Worm (Caenorhabditis elegans) whole organism, L1 larva: Measurements from ENCODE around the gene srxa-11.
A peak's percentile ranks its signal among the peaks of the same experiment; 100 is the strongest.

Source experiments
- C34B4.2 ChIP-seq: sonication (generic microtip); optimal IDR thresholded peaks from 2 replicates; lab custom pipeline; 2017; ENCODE audit warnings: mild to moderate bottlenecking, missing genetic modification characterization, missing compliant biosample characterization
- F16B12.6 ChIP-seq: fragments of 150-350 bp; optimal IDR thresholded peaks from 2 replicates; lab custom pipeline; 2014; ENCODE audit warnings: missing biosample characterization, missing genetic modification characterization
- aha-1 ChIP-seq: fragments of 150-350 bp; optimal IDR thresholded peaks from 2 replicates; lab custom pipeline; 2014; ENCODE audit warnings: missing biosample characterization, missing genetic modification characterization
- ceh-8 ChIP-seq: fragments of 200-800 bp; sonication (Bioruptor generic); optimal IDR thresholded peaks from 2 replicates; lab custom pipeline; 2018; ENCODE audit warnings: mild to moderate bottlenecking, missing genetic modification characterization, moderate library complexity, missing compliant biosample characterization
- ceh-82 ChIP-seq, 3 experiments: fragments of 150-350 bp in 1 of 3; sonication (generic microtip) in 2 of 3; optimal IDR thresholded peaks; 2 replicates each; lab custom pipeline; 2014 to 2017; ENCODE audit warnings: missing biosample characterization in 3 of 3, missing genetic modification characterization in 3 of 3
- efl-1 ChIP-seq, 4 experiments: fragments of 150-350 bp; optimal IDR thresholded peaks in 3 of 4; peaks in 1 of 4; 1 replicate in 1 of 4; 2 replicates in 3 of 4; lab custom pipeline; 2014; ENCODE audit warnings: missing biosample characterization in 2 of 4, missing genetic modification characterization in 2 of 4, missing genetic modification reagents in 2 of 4
- egl-27 ChIP-seq, 2 experiments: fragments of 150-350 bp in 1 of 2; sonication (generic microtip); optimal IDR thresholded peaks; 3 replicates each; lab custom pipeline; 2017 to 2018; ENCODE audit warnings: missing biosample characterization in 2 of 2, missing genetic modification characterization in 2 of 2, missing genetic modification reagents in 2 of 2
- elt-3 ChIP-seq, 6 experiments: fragments of 150-350 bp in 1 of 6; sonication (generic microtip); optimal IDR thresholded peaks; 2 replicates each; lab custom pipeline; 2017 to 2018; ENCODE audit warnings: missing biosample characterization in 6 of 6, missing genetic modification characterization in 6 of 6, inconsistent platforms in 1 of 6
- ets-5 ChIP-seq: fragments of 200-800 bp; sonication (Bioruptor generic); IDR thresholded peaks from 2 replicates; pipeline ENCODE4 v1.3.6; 2022; ENCODE audit warnings: missing genetic modification characterization, missing compliant biosample characterization
- fkh-10 ChIP-seq: sonication (generic microtip); optimal IDR thresholded peaks from 2 replicates; lab custom pipeline; 2017; ENCODE audit warnings: missing biosample characterization, missing genetic modification reagents, missing genetic modification characterization
- fkh-8 ChIP-seq: sonication (generic microtip); optimal IDR thresholded peaks from 2 replicates; lab custom pipeline; 2016; ENCODE audit warnings: mild to moderate bottlenecking, missing genetic modification characterization, missing compliant biosample characterization
- hlh-17 ChIP-seq: fragments of 200-800 bp; sonication (Bioruptor generic); optimal IDR thresholded peaks from 2 replicates; lab custom pipeline; 2018; ENCODE audit warnings: missing genetic modification characterization, mild to moderate bottlenecking, missing compliant biosample characterization, moderate library complexity, borderline replicate concordance
- irx-1 ChIP-seq: sonication (generic microtip); optimal IDR thresholded peaks from 2 replicates; lab custom pipeline; 2016; ENCODE audit warnings: missing genetic modification characterization, missing compliant biosample characterization
- jun-1 ChIP-seq: fragments of 150-350 bp; optimal IDR thresholded peaks from 2 replicates; lab custom pipeline; 2014; ENCODE audit warnings: missing biosample characterization, missing genetic modification reagents, missing genetic modification characterization
- lin-14 ChIP-seq: fragments of 200-800 bp; sonication (Bioruptor generic); optimal IDR thresholded peaks from 2 replicates; lab custom pipeline; 2018; ENCODE audit warnings: mild to moderate bottlenecking, missing genetic modification characterization, moderate library complexity, missing compliant biosample characterization
- lin-35 ChIP-seq, 2 experiments: fragments of 150-350 bp; optimal IDR thresholded peaks; 2 replicates each; lab custom pipeline; 2014; ENCODE audit warnings: missing biosample characterization in 2 of 2, missing genetic modification characterization in 2 of 2, missing genetic modification reagents in 2 of 2
- lin-39 ChIP-seq: fragments of 150-350 bp; optimal IDR thresholded peaks from 2 replicates; lab custom pipeline; 2014; ENCODE audit warnings: missing biosample characterization, missing genetic modification reagents, missing genetic modification characterization
- lir-3 ChIP-seq: sonication (generic microtip); optimal IDR thresholded peaks from 2 replicates; lab custom pipeline; 2016; ENCODE audit warnings: mild to moderate bottlenecking, missing genetic modification characterization, moderate library complexity, missing compliant biosample characterization; ENCODE audit not compliant: poor library complexity
- lsy-2 ChIP-seq, 2 experiments: fragments of 150-350 bp; optimal IDR thresholded peaks; 2 replicates each; lab custom pipeline; 2014; ENCODE audit warnings: missing biosample characterization in 2 of 2, missing genetic modification characterization in 2 of 2
- mdl-1 ChIP-seq, 2 experiments: fragments of 150-350 bp; optimal IDR thresholded peaks; 2 replicates each; lab custom pipeline; 2014 to 2017; ENCODE audit warnings: missing biosample characterization in 2 of 2, missing genetic modification characterization in 2 of 2, inconsistent platforms in 1 of 2
- mep-1 ChIP-seq: fragments of 150-350 bp; optimal IDR thresholded peaks from 2 replicates; lab custom pipeline; 2014; ENCODE audit warnings: missing biosample characterization, missing genetic modification characterization
- nhr-28 ChIP-seq: fragments of 150-350 bp; optimal IDR thresholded peaks from 2 replicates; lab custom pipeline; 2014; ENCODE audit warnings: missing biosample characterization, missing genetic modification characterization
- nhr-71 ChIP-seq: sonication (generic microtip); optimal IDR thresholded peaks from 2 replicates; lab custom pipeline; 2016; ENCODE audit warnings: mild to moderate bottlenecking, missing genetic modification characterization, moderate library complexity, missing compliant biosample characterization
- nhr-77 ChIP-seq: fragments of 150-350 bp; optimal IDR thresholded peaks from 2 replicates; lab custom pipeline; 2014; ENCODE audit warnings: missing biosample characterization, missing genetic modification characterization
- nhr-84 ChIP-seq: sonication (generic microtip); optimal IDR thresholded peaks from 2 replicates; lab custom pipeline; 2017; ENCODE audit warnings: missing biosample characterization, missing genetic modification characterization
- nhr-90 ChIP-seq: sonication (generic microtip); optimal IDR thresholded peaks from 2 replicates; lab custom pipeline; 2016; ENCODE audit warnings: mild to moderate bottlenecking, missing genetic modification characterization, missing compliant biosample characterization; ENCODE audit not compliant: poor library complexity
- pax-3 ChIP-seq: fragments of 200-800 bp; sonication (Bioruptor generic); optimal IDR thresholded peaks from 2 replicates; lab custom pipeline; 2018; ENCODE audit warnings: mild to moderate bottlenecking, missing genetic modification characterization, moderate library complexity, missing compliant biosample characterization
- pqm-1 ChIP-seq: sonication (generic microtip); optimal IDR thresholded peaks from 3 replicates; lab custom pipeline; 2017; ENCODE audit warnings: missing biosample characterization, missing genetic modification characterization
- snu-23 ChIP-seq: sonication (generic microtip); optimal IDR thresholded peaks from 2 replicates; lab custom pipeline; 2016; ENCODE audit warnings: missing genetic modification characterization, missing compliant biosample characterization
- sox-4 ChIP-seq: sonication (generic microtip); optimal IDR thresholded peaks from 2 replicates; lab custom pipeline; 2016; ENCODE audit warnings: missing genetic modification characterization, missing compliant biosample characterization
- sptf-1 ChIP-seq: fragments of 150-350 bp; optimal IDR thresholded peaks from 2 replicates; lab custom pipeline; 2014; ENCODE audit warnings: missing biosample characterization, missing genetic modification characterization
- tlp-1 ChIP-seq: fragments of 150-350 bp; optimal IDR thresholded peaks from 2 replicates; lab custom pipeline; 2014; ENCODE audit warnings: missing biosample characterization, missing genetic modification characterization
- unc-130 ChIP-seq: fragments of 150-350 bp; optimal IDR thresholded peaks from 2 replicates; lab custom pipeline; 2017; ENCODE audit warnings: missing biosample characterization, missing genetic modification characterization, inconsistent platforms
- unc-98 ChIP-seq: fragments of 200-800 bp; sonication (Bioruptor generic); IDR thresholded peaks from 2 replicates; pipeline ENCODE4 v1.3.6; 2022; ENCODE audit warnings: missing genetic modification characterization, missing compliant biosample characterization
- vab-15 ChIP-seq: sonication (generic microtip); optimal IDR thresholded peaks from 2 replicates; lab custom pipeline; 2017; ENCODE audit warnings: missing genotype, mild to moderate bottlenecking, missing genetic modification characterization, missing compliant biosample characterization
- xbp-1 ChIP-seq: sonication (generic microtip); optimal IDR thresholded peaks from 2 replicates; lab custom pipeline; 2016; ENCODE audit warnings: missing genetic modification characterization, missing compliant biosample characterization
- zag-1 ChIP-seq: fragments of 150-350 bp; optimal IDR thresholded peaks from 2 replicates; lab custom pipeline; 2014; ENCODE audit warnings: missing biosample characterization, missing genetic modification characterization

srxa-11 gene

DNA sequence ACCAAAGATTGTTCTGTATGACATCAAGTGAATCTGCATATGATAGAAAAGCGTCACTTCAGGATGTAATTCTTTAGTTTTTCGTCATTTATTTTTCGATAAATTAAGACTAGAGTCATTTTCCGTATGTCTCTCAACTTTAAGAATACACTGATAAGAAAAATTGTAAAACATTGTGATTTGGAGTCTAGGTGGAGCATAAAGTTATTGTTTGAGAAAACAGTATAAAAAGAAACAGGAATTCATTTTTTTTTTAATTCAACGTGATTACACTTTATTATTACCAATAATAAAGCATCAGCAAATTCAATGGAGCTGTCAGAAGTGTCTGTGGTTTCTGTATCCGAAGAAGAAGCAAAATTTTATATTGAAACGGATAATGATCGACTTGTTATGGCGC, 25.1 kb downstream of the srxa-11 start, which contains the start of gene R10D12.6:
Gene R10D12.6 (plus strand): TSS at position 301 of the 400 bp plus-strand sequence.
- TF ChIP-seq lsy-2 (tag; optimal IDR thresholded peaks at IDR 0.05; lab: Kevin White, UChicago) (no peak), ceh-8 (GFP tag; lab: Kevin White, UChicago) (no peak), sptf-1 (tag; lab: Kevin White, UChicago) (no peak), vab-15 (tag; lab: Kevin White, UChicago) (no peak), ceh-82 (tag; optimal IDR thresholded peaks at IDR 0.05; lab: Kevin White, UChicago) (no peak), tlp-1 (tag; lab: Kevin White, UChicago) (no peak), C34B4.2 (no peak), F16B12.6 (no peak), pqm-1 (tag; lab: Kevin White, UChicago) (no peak), lin-35 (GFP tag; optimal IDR thresholded peaks at IDR 0.05; lab: Kevin White, UChicago) (no peak), jun-1 (tag; lab: Kevin White, UChicago) (no peak), egl-27 (tag; optimal IDR thresholded peaks at IDR 0.05; lab: Kevin White, UChicago) (no peak), nhr-90 (tag; lab: Kevin White, UChicago) (no peak), pax-3 (no peak), hlh-17 (GFP tag; lab: Kevin White, UChicago) (no peak), fkh-10 (GFP tag; lab: Kevin White, UChicago) (no peak), sox-4 (tag; lab: Kevin White, UChicago) (no peak), nhr-71 (no peak), ets-5 (GFP tag; lab: Robert Waterston, UW) (no peak)

DNA sequence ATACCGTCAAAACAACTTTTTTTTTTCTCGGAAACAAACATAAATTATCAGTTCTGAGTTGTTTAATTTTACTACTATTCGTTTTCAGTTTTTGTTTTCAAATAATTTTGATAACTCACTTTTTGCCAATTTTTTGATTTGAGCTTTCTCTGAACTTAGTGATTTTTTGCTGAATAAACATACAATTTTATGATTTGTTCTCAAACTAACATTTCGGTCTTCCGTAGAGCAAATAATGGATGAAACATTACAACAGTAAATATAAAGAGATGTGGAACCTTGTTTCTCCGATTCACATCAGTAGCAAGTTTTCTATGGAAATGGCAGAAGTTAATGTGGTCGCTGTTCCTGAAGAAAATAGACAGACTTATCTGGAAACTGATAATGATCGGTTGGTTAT, 25.8 kb downstream of the srxa-11 start, which contains the start of gene R10D12.7:
Gene R10D12.7 (plus strand): TSS at position 301 of the 400 bp plus-strand sequence.
- TF ChIP-seq mdl-1 (tag; optimal IDR thresholded peaks at IDR 0.05; lab: Kevin White, UChicago) (no peak), aha-1 (tag; lab: Kevin White, UChicago) (no peak), mep-1 (tag; lab: Kevin White, UChicago) (no peak), nhr-28 (no peak), fkh-8 (tag; lab: Kevin White, UChicago) (no peak), xbp-1 (tag; lab: Kevin White, UChicago) (no peak), zag-1 (tag; lab: Kevin White, UChicago) (no peak), lin-39 (tag; lab: Kevin White, UChicago) (no peak), irx-1 (no peak), lin-14 (GFP tag; lab: Kevin White, UChicago) (no peak), lin-35 (GFP tag; optimal IDR thresholded peaks at IDR 0.05; lab: Kevin White, UChicago) (no peak), unc-130 (tag; lab: Kevin White, UChicago) (no peak), nhr-84 (no peak), tlp-1 (tag; lab: Kevin White, UChicago) (no peak)

DNA sequence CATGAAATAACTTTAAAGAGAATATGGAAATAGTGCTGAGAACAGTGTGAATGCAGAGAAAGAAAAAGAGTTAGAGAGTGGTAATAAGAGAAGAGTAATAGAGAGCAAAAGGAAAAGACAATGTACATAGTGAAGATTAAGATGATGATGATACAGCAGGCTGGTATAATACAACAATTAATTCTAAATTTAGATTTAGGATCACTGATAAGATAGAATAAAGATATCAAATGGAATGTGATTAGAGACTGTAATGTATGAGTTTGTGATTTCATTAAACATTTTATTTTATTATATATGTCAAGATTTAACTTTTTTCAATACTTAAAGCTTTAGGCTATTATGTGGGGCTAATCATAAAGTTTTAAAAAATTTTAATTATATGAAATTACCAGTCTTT, 29.2 kb downstream of the srxa-11 start, which contains the start of gene R10D12.8:
Gene R10D12.8 (minus strand): TSS at position 101 of the 400 bp plus-strand sequence.
- TF ChIP-seq ets-5 (GFP tag; lab: Robert Waterston, UW) = no peak
- no peak for TF ChIP-seq unc-98 (GFP tag; lab: Robert Waterston, UW)
- TF ChIP-seq lir-3 (tag; lab: Kevin White, UChicago) = no peak
- TF ChIP-seq sox-4 (tag; lab: Kevin White, UChicago) = no peak
- TF ChIP-seq efl-1 (optimal IDR thresholded peaks at IDR 0.05; lab: Kevin White, UChicago) = no peak
- TF ChIP-seq efl-1 (GFP tag; optimal IDR thresholded peaks at IDR 0.05 in 1 of 2; lab: Kevin White, UChicago) = peak in 1 of 2 experiments; percentile 35
- peak in 1 of 6 experiments; percentile 45 for TF ChIP-seq elt-3 (tag; optimal IDR thresholded peaks at IDR 0.05; lab: Kevin White, UChicago)
- no peak for TF ChIP-seq zag-1 (tag; lab: Kevin White, UChicago)
- TF ChIP-seq snu-23 (GFP tag; lab: Kevin White, UChicago) = no peak
- no peak for TF ChIP-seq C34B4.2
- no peak for TF ChIP-seq unc-130 (tag; lab: Kevin White, UChicago)
- no peak for TF ChIP-seq nhr-77 (tag; lab: Kevin White, UChicago)
- no peak for TF ChIP-seq tlp-1 (tag; lab: Kevin White, UChicago)
